Worm (Caenorhabditis elegans) whole organism, L3 larva: ENCODE results near the gene degl-2.

ENCODE experiments used
- R02D3.7 ChIP-seq: fragments of 150-350 bp; optimal IDR thresholded peaks from 2 replicates; lab custom pipeline; 2014; ENCODE audit warnings: missing biosample characterization, missing genetic modification characterization
- unc-39 ChIP-seq: sonication (generic microtip); optimal IDR thresholded peaks from 4 replicates; lab custom pipeline; 2017; ENCODE audit warnings: missing biosample characterization, missing genetic modification characterization
- ztf-11 ChIP-seq: fragments of 150-350 bp; optimal IDR thresholded peaks from 2 replicates; lab custom pipeline; 2014; ENCODE audit warnings: missing biosample characterization, missing genetic modification characterization

DNA sequence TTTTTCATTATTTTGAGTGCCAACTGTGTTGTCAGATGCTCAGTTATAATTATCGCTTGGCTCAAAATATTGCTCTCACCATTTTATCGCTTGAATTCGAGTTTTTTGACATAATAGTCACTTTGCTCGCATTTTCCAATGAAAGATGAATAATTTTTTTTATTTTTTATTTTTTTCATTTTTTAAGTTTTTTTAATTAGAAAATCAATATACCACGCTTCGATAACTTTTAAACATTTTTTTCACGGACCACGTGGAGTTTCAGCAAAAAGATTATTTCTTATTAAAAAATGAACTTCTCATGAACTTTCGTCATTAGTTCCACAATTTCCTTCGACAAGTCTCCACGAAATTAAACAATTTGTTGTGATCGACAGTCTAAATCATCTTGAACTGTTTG is 28.6 kb upstream of the degl-2 start, which contains the start of gene elt-1:
- no peak for TF ChIP-seq ztf-11 (tag; lab: Kevin White, UChicago)
- TF ChIP-seq unc-39 (tag; lab: Kevin White, UChicago): no peak
- no peak for TF ChIP-seq R02D3.7 (tag; lab: Kevin White, UChicago)
